Worm (Caenorhabditis elegans): Measurements from ENCODE around the gene fbxa-202.

ce11 chrV:6321280-6321679, 5.8 kb upstream of the fbxa-202 start:
- no peak for TF ChIP-seq lsl-1 (GFP tag; optimal IDR thresholded peaks at IDR 0.05)
- TF ChIP-seq egrh-3 (GFP tag; IDR thresholded peaks at IDR 0.05): no peak
